ENCODE assay signal across 1 fruit fly cellular context in genomic region chr3R:15342926-15343685, dm6.
TF ChIP-seq lines count a peak whose summit lies in the region.

Gene Nagk, minus strand, starts transcription at chr3R:15343256.

TF ChIP-seq in whole organism, embryonic, 481 proteins besides CTCF, POLR2A, EP300 and RAD21 (continued from another document and continues in another):
- TF ChIP-seq CHES-1-like (GFP tag; optimal IDR thresholded peaks at IDR 0.05; lab: Kevin White, UChicago) (peak; percentile 38), Hmr (GFP tag; optimal IDR thresholded peaks at IDR 0.05; lab: Kevin White, UChicago) (peak; percentile 68), CG42726 (GFP tag; IDR thresholded peaks at IDR 0.05; lab: Robert Waterston, UW; ENCODE audit: partially characterized antibody) (peak; percentile 56; the same call in 1 of the 2 replicates), ftz-f1 (GFP tag; optimal IDR thresholded peaks at IDR 0.05; lab: Kevin White, UChicago) (peak; percentile 34), grau (tag; optimal IDR thresholded peaks at IDR 0.05; lab: Kevin White, UChicago) (peak; percentile 42), Aef1 (GFP tag; IDR thresholded peaks at IDR 0.05; lab: Robert Waterston, UW) (peak; percentile 11; the same call in 1 of the 3 replicates), Elba2 (GFP tag; optimal IDR thresholded peaks at IDR 0.05; lab: Kevin White, UChicago) (peak; percentile 10), CG6765 (GFP tag; optimal IDR thresholded peaks at IDR 0.05; lab: Kevin White, UChicago) (peak; percentile 59), Awh (GFP tag; IDR thresholded peaks at IDR 0.05; lab: Robert Waterston, UW) (peak; percentile 60; the same call in 1 of the 2 replicates), tio (GFP tag; optimal IDR thresholded peaks at IDR 0.05; lab: Kevin White, UChicago) (no peak), CG1647 (GFP tag; optimal IDR thresholded peaks at IDR 0.05; lab: Kevin White, UChicago) (no peak), Ptx1 (GFP tag; IDR thresholded peaks at IDR 0.05; lab: Robert Waterston, UW) (0 out of 2 replicates have a peak, but pooled peaks have one; percentile 39), Fer2 (tag; optimal IDR thresholded peaks at IDR 0.05; lab: Kevin White, UChicago) (no peak), CG18011 (GFP tag; optimal IDR thresholded peaks at IDR 0.05; lab: Kevin White, UChicago) (peak; percentile 36), CG5245 (GFP tag; optimal IDR thresholded peaks at IDR 0.05; lab: Kevin White, UChicago) (peak; percentile 16), Mad (GFP tag; optimal IDR thresholded peaks at IDR 0.05; lab: Kevin White, UChicago) (peak; percentile 36), nerfin-1 (tag; optimal IDR thresholded peaks at IDR 0.05; lab: Kevin White, UChicago) (peak; percentile 28), CG10366 (GFP tag; IDR thresholded peaks at IDR 0.05; lab: Robert Waterston, UW) (peak; percentile 29; the same call in 1 of the 2 replicates), CG4404 (GFP tag; IDR thresholded peaks at IDR 0.05; lab: Robert Waterston, UW) (no peak), Meics (GFP tag; optimal IDR thresholded peaks at IDR 0.05; lab: Kevin White, UChicago) (peak; percentile 81), pan (optimal IDR thresholded peaks at IDR 0.05; lab: Kevin White, UChicago) (peak in 1 of 2 experiments; percentile 27), pan (GFP tag; optimal IDR thresholded peaks at IDR 0.05 in 1 of 2, IDR thresholded peaks at IDR 0.05 in 1 of 2) (peak in 1 of 2 experiments; percentile 55), CG2678 (tag; optimal IDR thresholded peaks at IDR 0.05; lab: Kevin White, UChicago) (peak; percentile 79), CkIIα-i1 (GFP tag; IDR thresholded peaks at IDR 0.05; lab: Robert Waterston, UW) (no peak), Dbx (GFP tag; IDR thresholded peaks at IDR 0.05; lab: Robert Waterston, UW) (peak; percentile 49; the same call in 1 of the 3 replicates), Myb (GFP tag; optimal IDR thresholded peaks at IDR 0.05; lab: Kevin White, UChicago) (peak; percentile 33), sob (GFP tag; IDR thresholded peaks at IDR 0.05; lab: Robert Waterston, UW) (0 out of 2 replicates have a peak, but pooled peaks have one; percentile 27), C15 (GFP tag; IDR thresholded peaks at IDR 0.05; lab: Robert Waterston, UW) (no peak), tgo (GFP tag; IDR thresholded peaks at IDR 0.05; lab: Robert Waterston, UW) (no peak), vfl (GFP tag; optimal IDR thresholded peaks at IDR 0.05; lab: Kevin White, UChicago) (peak; percentile 33), CG11723 (GFP tag; optimal IDR thresholded peaks at IDR 0.05; lab: Kevin White, UChicago) (peak; percentile 53), Sin3A (optimal IDR thresholded peaks at IDR 0.05; lab: Kevin White, UChicago) (no peak), CoRest (tag; optimal IDR thresholded peaks at IDR 0.05; lab: Kevin White, UChicago) (peak; percentile 77), Dll (GFP tag; IDR thresholded peaks at IDR 0.05; lab: Robert Waterston, UW; ENCODE audit: partially characterized antibody) (no peak), CG12659 (GFP tag; optimal IDR thresholded peaks at IDR 0.05; lab: Kevin White, UChicago) (peak; percentile 66), NfI (GFP tag; optimal IDR thresholded peaks at IDR 0.05; lab: Kevin White, UChicago) (peak; percentile 45), nom (GFP tag; optimal IDR thresholded peaks at IDR 0.05; lab: Kevin White, UChicago) (no peak), da (GFP tag; optimal IDR thresholded peaks at IDR 0.05; lab: Kevin White, UChicago) (no peak), bcd (GFP tag; optimal IDR thresholded peaks at IDR 0.05; lab: Kevin White, UChicago) (peak; percentile 61), lola (GFP tag; optimal IDR thresholded peaks at IDR 0.05; lab: Kevin White, UChicago) (peak in 1 of 3 experiments; percentile 71), CG8388 (GFP tag; optimal IDR thresholded peaks at IDR 0.05; lab: Kevin White, UChicago) (peak; percentile 41), CG6854 (GFP tag; optimal IDR thresholded peaks at IDR 0.05; lab: Kevin White, UChicago) (peak; percentile 45), mirr (GFP tag; optimal IDR thresholded peaks at IDR 0.05; lab: Kevin White, UChicago) (peak; percentile 31), Xrp1 (GFP tag; IDR thresholded peaks at IDR 0.05; lab: Robert Waterston, UW) (0 out of 2 replicates have a peak, but pooled peaks have one; percentile 25), CG4617 (GFP tag; optimal IDR thresholded peaks at IDR 0.05; lab: Kevin White, UChicago; ENCODE audit: borderline replicate concordance) (peak; percentile 13), CG6689 (GFP tag; IDR thresholded peaks at IDR 0.05; lab: Robert Waterston, UW) (peak; percentile 45; the same call in 1 of the 2 replicates), tap (tag; optimal IDR thresholded peaks at IDR 0.05; lab: Kevin White, UChicago) (no peak), CG7556 (GFP tag; optimal IDR thresholded peaks at IDR 0.05; lab: Kevin White, UChicago) (peak; percentile 81), cato (GFP tag; optimal IDR thresholded peaks at IDR 0.05; lab: Kevin White, UChicago; ENCODE audit: borderline replicate concordance) (peak; percentile 41), her (GFP tag; optimal IDR thresholded peaks at IDR 0.05; lab: Kevin White, UChicago) (peak; percentile 40), scrt (GFP tag; optimal IDR thresholded peaks at IDR 0.05; lab: Kevin White, UChicago) (peak; percentile 42), CG18619 (GFP tag; optimal IDR thresholded peaks at IDR 0.05; lab: Kevin White, UChicago) (peak; percentile 78), CG11247 (GFP tag; IDR thresholded peaks at IDR 0.05; lab: Robert Waterston, UW) (0 out of 2 replicates have a peak, but pooled peaks have one; percentile 5), bigmax (GFP tag; optimal IDR thresholded peaks at IDR 0.05; lab: Kevin White, UChicago) (no peak), CG12942 (GFP tag; optimal IDR thresholded peaks at IDR 0.05; lab: Kevin White, UChicago) (peak; percentile 12), CG15269 (tag; optimal IDR thresholded peaks at IDR 0.05; lab: Kevin White, UChicago) (peak; percentile 60), CG16815 (GFP tag; optimal IDR thresholded peaks at IDR 0.05; lab: Kevin White, UChicago) (peak; percentile 54), lab (GFP tag; optimal IDR thresholded peaks at IDR 0.05; lab: Kevin White, UChicago) (peak; percentile 53), ci (GFP tag; IDR thresholded peaks at IDR 0.05; lab: Robert Waterston, UW) (peak; percentile 71), bab2 (GFP tag; optimal IDR thresholded peaks at IDR 0.05; lab: Kevin White, UChicago) (peak; percentile 44), tup (GFP tag; optimal IDR thresholded peaks at IDR 0.05; lab: Kevin White, UChicago) (no peak), Jarid2 (GFP tag; optimal IDR thresholded peaks at IDR 0.05; lab: Kevin White, UChicago) (peak; percentile 59), jigr1 (GFP tag; IDR thresholded peaks at IDR 0.05; lab: Robert Waterston, UW) (no peak), hkb (optimal IDR thresholded peaks at IDR 0.05; lab: Kevin White, UChicago) (no peak), hkb (GFP tag; IDR thresholded peaks at IDR 0.05; lab: Robert Waterston, UW) (peak; percentile 49; the same call in 1 of the 2 replicates), CG10654 (GFP tag; optimal IDR thresholded peaks at IDR 0.05; lab: Kevin White, UChicago) (peak; percentile 38), CG1792 (GFP tag; optimal IDR thresholded peaks at IDR 0.05; lab: Kevin White, UChicago) (peak; percentile 37), D19A (tag; optimal IDR thresholded peaks at IDR 0.05; lab: Kevin White, UChicago) (peak; percentile 24), CG8281 (tag; optimal IDR thresholded peaks at IDR 0.05; lab: Kevin White, UChicago) (peak; percentile 1), Nf-YB (GFP tag; optimal IDR thresholded peaks at IDR 0.05; lab: Kevin White, UChicago) (peak; percentile 46), CG13894 (tag; optimal IDR thresholded peaks at IDR 0.05; lab: Kevin White, UChicago) (peak; percentile 39), Hr3 (GFP tag; optimal IDR thresholded peaks at IDR 0.05; lab: Kevin White, UChicago) (peak; percentile 77), lmd (GFP tag; IDR thresholded peaks at IDR 0.05; lab: Robert Waterston, UW) (0 out of 2 replicates have a peak, but pooled peaks have one; percentile 18), Dek (tag; optimal IDR thresholded peaks at IDR 0.05; lab: Kevin White, UChicago) (peak; percentile 35), ranshi (GFP tag; IDR thresholded peaks at IDR 0.05; lab: Robert Waterston, UW) (peak; percentile 8; the same call in 1 of the 2 replicates), btn (GFP tag; optimal IDR thresholded peaks at IDR 0.05; lab: Kevin White, UChicago) (peak; percentile 9), crp (GFP tag; optimal IDR thresholded peaks at IDR 0.05; lab: Kevin White, UChicago) (peak; percentile 1 to 85), slp2 (GFP tag; optimal IDR thresholded peaks at IDR 0.05; lab: Kevin White, UChicago) (peak; percentile 46), vvl (GFP tag; IDR thresholded peaks at IDR 0.05; lab: Robert Waterston, UW) (peak; percentile 13; the same call in 1 of the 2 replicates), CG1603 (tag; optimal IDR thresholded peaks at IDR 0.05; lab: Kevin White, UChicago) (peak; percentile 48), CG4730 (GFP tag; IDR thresholded peaks at IDR 0.05; lab: Robert Waterston, UW) (no peak), CG6175 (GFP tag; IDR thresholded peaks at IDR 0.05; lab: Robert Waterston, UW) (no peak), zfh1 (GFP tag; IDR thresholded peaks at IDR 0.05; lab: Robert Waterston, UW) (peak; percentile 30; the same call in 2 of the 3 replicates), CG2116 (GFP tag; optimal IDR thresholded peaks at IDR 0.05; lab: Kevin White, UChicago) (peak; percentile 64), CG5180 (GFP tag; optimal IDR thresholded peaks at IDR 0.05; lab: Kevin White, UChicago) (peak; percentile 18), CG7786 (GFP tag; optimal IDR thresholded peaks at IDR 0.05; lab: Kevin White, UChicago) (peak; percentile 4), Bteb2 (GFP tag; optimal IDR thresholded peaks at IDR 0.05; lab: Kevin White, UChicago) (peak; percentile 50), CG17568 (GFP tag; optimal IDR thresholded peaks at IDR 0.05; lab: Kevin White, UChicago) (no peak), Lim3 (GFP tag; IDR thresholded peaks at IDR 0.05; lab: Robert Waterston, UW) (no peak), HHEX (GFP tag; optimal IDR thresholded peaks at IDR 0.05; lab: Kevin White, UChicago) (peak; percentile 27), CG13287 (GFP tag; IDR thresholded peaks at IDR 0.05; lab: Robert Waterston, UW; ENCODE audit: partially characterized antibody) (peak; percentile 36; the same call in 1 of the 2 replicates), h (optimal IDR thresholded peaks at IDR 0.05; lab: Kevin White, UChicago) (no peak), CG8290 (GFP tag; optimal IDR thresholded peaks at IDR 0.05; lab: Kevin White, UChicago) (no peak), CG8290 (tag; optimal IDR thresholded peaks at IDR 0.05; lab: Kevin White, UChicago) (peak in 1 of 2 experiments; percentile 80), CG12219 (GFP tag; optimal IDR thresholded peaks at IDR 0.05; lab: Kevin White, UChicago) (no peak), CG17361 (GFP tag; IDR thresholded peaks at IDR 0.05; lab: Robert Waterston, UW) (peak; percentile 88), chif (GFP tag; optimal IDR thresholded peaks at IDR 0.05; lab: Kevin White, UChicago) (peak; percentile 9 to 72), CG4328 (GFP tag; optimal IDR thresholded peaks at IDR 0.05; lab: Kevin White, UChicago) (peak; percentile 59), br (optimal IDR thresholded peaks at IDR 0.05; lab: Kevin White, UChicago) (no peak), Mes4 (GFP tag; optimal IDR thresholded peaks at IDR 0.05; lab: Kevin White, UChicago) (peak; percentile 31), CG14965 (GFP tag; optimal IDR thresholded peaks at IDR 0.05; lab: Kevin White, UChicago; ENCODE audit: borderline replicate concordance) (no peak), CG31441 (GFP tag; IDR thresholded peaks at IDR 0.05; lab: Robert Waterston, UW) (peak; percentile 70), CG2199 (GFP tag; IDR thresholded peaks at IDR 0.05; lab: Robert Waterston, UW) (0 out of 3 replicates have a peak, but pooled peaks have one; percentile 50), dmrt99B (tag; optimal IDR thresholded peaks at IDR 0.05; lab: Kevin White, UChicago) (peak; percentile 67), sisA (GFP tag; IDR thresholded peaks at IDR 0.05; lab: Robert Waterston, UW) (0 out of 2 replicates have a peak, but pooled peaks have one; percentile 30), CG13775 (GFP tag; optimal IDR thresholded peaks at IDR 0.05; lab: Kevin White, UChicago) (peak; percentile 79), ewg (GFP tag; optimal IDR thresholded peaks at IDR 0.05; lab: Kevin White, UChicago) (peak; percentile 29), stc (GFP tag; IDR thresholded peaks at IDR 0.05; lab: Robert Waterston, UW) (0 out of 2 replicates have a peak, but pooled peaks have one; percentile 6), MTF-1 (GFP tag; optimal IDR thresholded peaks at IDR 0.05; lab: Kevin White, UChicago; ENCODE audit: borderline replicate concordance) (peak; percentile 40), sd (tag; optimal IDR thresholded peaks at IDR 0.05; lab: Kevin White, UChicago) (no peak), lov (optimal IDR thresholded peaks at IDR 0.05; lab: Kevin White, UChicago) (no peak), lov (GFP tag; IDR thresholded peaks at IDR 0.05; lab: Robert Waterston, UW) (no peak), Pdp1 (GFP tag; optimal IDR thresholded peaks at IDR 0.05; lab: Kevin White, UChicago) (peak; percentile 45 to 53), Dip3 (GFP tag; optimal IDR thresholded peaks at IDR 0.05; lab: Kevin White, UChicago) (peak; percentile 58), dysf (GFP tag; IDR thresholded peaks at IDR 0.05; lab: Robert Waterston, UW) (peak; percentile 34; the same call in 2 of the 3 replicates), Ssrp (tag; optimal IDR thresholded peaks at IDR 0.05; lab: Kevin White, UChicago) (peak; percentile 49), CG11695 (GFP tag; IDR thresholded peaks at IDR 0.05; lab: Robert Waterston, UW) (peak; percentile 19; the same call in 1 of the 3 replicates), BtbVII (GFP tag; optimal IDR thresholded peaks at IDR 0.05; lab: Kevin White, UChicago) (peak; percentile 65), Nf-YA (GFP tag; IDR thresholded peaks at IDR 0.05; lab: Robert Waterston, UW) (no peak), Dref (GFP tag; IDR thresholded peaks at IDR 0.05; lab: Robert Waterston, UW) (peak; percentile 56), Mrtf (GFP tag; IDR thresholded peaks at IDR 0.05; lab: Robert Waterston, UW) (peak; percentile 5; the same call in 1 of the 3 replicates), Gug (GFP tag; IDR thresholded peaks at IDR 0.05; lab: Robert Waterston, UW) (peak; percentile 59; the same call in 2 of the 4 replicates), Usf (GFP tag; optimal IDR thresholded peaks at IDR 0.05; lab: Kevin White, UChicago) (peak; percentile 31), CG5953 (GFP tag; IDR thresholded peaks at IDR 0.05; lab: Robert Waterston, UW) (0 out of 2 replicates have a peak, but pooled peaks have one; percentile 40), prd (optimal IDR thresholded peaks at IDR 0.05; lab: Kevin White, UChicago) (no peak), prd (GFP tag; IDR thresholded peaks at IDR 0.05; lab: Robert Waterston, UW) (peak; percentile 40)
